Fruit fly (Drosophila melanogaster) whole organism, embryonic: Measurements from ENCODE around the gene UQCR-Q.
A peak's percentile ranks its signal among the peaks of the same experiment; 100 is the strongest.

Experiments
- CG10462 ChIP-seq: fragments of 200-800 bp; sonication (Bioruptor generic); optimal IDR thresholded peaks from 2 replicates; lab custom pipeline; 2016; ENCODE audit warnings: missing biosample characterization, missing genetic modification characterization
- CG11093 ChIP-seq: fragments of 200-800 bp; sonication (Bioruptor generic); IDR thresholded peaks from 3 replicates; pipeline ENCODE4 v1.3.6; 2022; ENCODE audit warnings: missing biosample characterization, missing genetic modification characterization
- CG12071 ChIP-seq: fragments of 200-800 bp; sonication (Bioruptor generic); optimal IDR thresholded peaks from 3 replicates; lab custom pipeline; 2018; ENCODE audit warnings: missing biosample characterization, mild to moderate bottlenecking, missing genetic modification characterization
- CG12104 ChIP-seq: fragments of 200-800 bp; sonication (Bioruptor generic); optimal IDR thresholded peaks from 3 replicates; lab custom pipeline; 2016; ENCODE audit warnings: missing biosample characterization, missing genetic modification characterization
- CG16813 ChIP-seq: fragments of 200-800 bp; sonication (Bioruptor generic); IDR thresholded peaks from 3 replicates; pipeline ENCODE4 v1.3.6; 2022; ENCODE audit warnings: missing biosample characterization, missing genetic modification characterization; ENCODE audit not compliant: partially characterized antibody
- CG18011 ChIP-seq: fragments of 200-800 bp; sonication (Bioruptor generic); optimal IDR thresholded peaks from 2 replicates; lab custom pipeline; 2017; ENCODE audit warnings: missing biosample characterization, missing genetic modification characterization, mild to moderate bottlenecking, moderate library complexity, missing genotype
- CG1832 ChIP-seq: fragments of 200-800 bp; sonication (Bioruptor generic); optimal IDR thresholded peaks from 2 replicates; lab custom pipeline; 2017; ENCODE audit warnings: missing biosample characterization, mild to moderate bottlenecking, missing genetic modification characterization, inconsistent platforms
- CG2889 ChIP-seq: fragments of 200-800 bp; sonication (Bioruptor generic); IDR thresholded peaks from 3 replicates; pipeline ENCODE4 v1.3.6; 2022; ENCODE audit warnings: missing biosample characterization, missing genetic modification characterization
- CG3065 ChIP-seq: fragments of 200-800 bp; sonication (Bioruptor generic); optimal IDR thresholded peaks from 2 replicates; lab custom pipeline; 2016; ENCODE audit warnings: missing biosample characterization, missing genetic modification characterization
- CG4707 ChIP-seq: fragments of 200-800 bp; sonication (Bioruptor generic); optimal IDR thresholded peaks from 2 replicates; lab custom pipeline; 2018; ENCODE audit warnings: missing biosample characterization, mild to moderate bottlenecking, missing genetic modification characterization, moderate library complexity
- CG4820 ChIP-seq: fragments of 200-800 bp; sonication (Bioruptor generic); optimal IDR thresholded peaks from 3 replicates; lab custom pipeline; 2016; ENCODE audit warnings: missing biosample characterization, missing genetic modification characterization
- CG6689 ChIP-seq: fragments of 200-800 bp; sonication (Bioruptor generic); IDR thresholded peaks from 2 replicates; pipeline ENCODE4 v1.3.6; 2022; ENCODE audit warnings: missing biosample characterization, missing genetic modification characterization
- CG9609 ChIP-seq: fragments of 200-800 bp; sonication (Bioruptor generic); optimal IDR thresholded peaks from 3 replicates; lab custom pipeline; 2016; ENCODE audit warnings: missing biosample characterization, missing genetic modification characterization
- Deaf1 ChIP-seq: fragments of 200-800 bp; optimal IDR thresholded peaks from 3 replicates; lab custom pipeline; 2019; ENCODE audit warnings: missing biosample characterization, mild to moderate bottlenecking, missing genetic modification characterization, moderate library complexity
- Dek ChIP-seq: fragments of 200-800 bp; sonication (Bioruptor generic); optimal IDR thresholded peaks from 3 replicates; lab custom pipeline; 2019; ENCODE audit warnings: missing biosample characterization, mild to moderate bottlenecking, missing genetic modification characterization, moderate library complexity
- Dp ChIP-seq: fragments of 200-800 bp; sonication (Bioruptor generic); optimal IDR thresholded peaks from 2 replicates; lab custom pipeline; 2018; ENCODE audit warnings: missing biosample characterization, mild to moderate bottlenecking, missing genetic modification characterization, moderate library complexity
- Eip74EF ChIP-seq, 2 experiments: fragments of 200-800 bp in 1 of 2; fragments of >200 bp in 1 of 2; sonication (Bioruptor generic) in 1 of 2; optimal IDR thresholded peaks; 2 replicates each; lab custom pipeline; 2017 to 2019; ENCODE audit warnings: missing biosample characterization in 2 of 2, missing genetic modification characterization in 2 of 2, mild to moderate bottlenecking in 1 of 2, moderate library complexity in 1 of 2
- Fer1 ChIP-seq: fragments of 200-800 bp; sonication (Bioruptor generic); optimal IDR thresholded peaks from 2 replicates; lab custom pipeline; 2017; ENCODE audit warnings: missing biosample characterization, mild to moderate bottlenecking, missing genetic modification characterization
- Fer2 ChIP-seq: fragments of 200-800 bp; sonication (Bioruptor generic); optimal IDR thresholded peaks from 2 replicates; lab custom pipeline; 2018; ENCODE audit warnings: missing biosample characterization, mild to moderate bottlenecking, missing genetic modification characterization, moderate library complexity
- Neu2 ChIP-seq: fragments of 200-800 bp; sonication (Bioruptor generic); optimal IDR thresholded peaks from 3 replicates; lab custom pipeline; 2016; ENCODE audit warnings: missing biosample characterization, missing genetic modification characterization, borderline replicate concordance
- Optix ChIP-seq: fragments of 200-800 bp; sonication (Bioruptor generic); IDR thresholded peaks from 3 replicates; pipeline ENCODE4 v1.3.6; 2022; ENCODE audit warnings: missing biosample characterization, missing genetic modification characterization
- Pdp1 ChIP-seq, 2 experiments: fragments of 200-800 bp; sonication (Bioruptor generic); optimal IDR thresholded peaks; 3 replicates each; lab custom pipeline; 2016; ENCODE audit warnings: missing biosample characterization in 2 of 2, missing genetic modification characterization in 2 of 2, mild to moderate bottlenecking in 1 of 2, moderate library complexity in 1 of 2
- Poxn ChIP-seq: fragments of 200-800 bp; sonication (Bioruptor generic); IDR thresholded peaks from 2 replicates; pipeline ENCODE4 v1.3.6; 2022; ENCODE audit warnings: missing biosample characterization, missing genetic modification characterization
- Ravus ChIP-seq: fragments of 200-800 bp; sonication (Bioruptor generic); IDR thresholded peaks from 2 replicates; pipeline ENCODE4 v1.3.6; 2022; ENCODE audit warnings: missing biosample characterization, missing genetic modification characterization
- Side ChIP-seq: fragments of 200-800 bp; sonication (Bioruptor generic); optimal IDR thresholded peaks from 2 replicates; lab custom pipeline; 2016; ENCODE audit warnings: missing biosample characterization, missing genetic modification characterization
- Sin3A ChIP-seq: fragments of >200 bp; optimal IDR thresholded peaks from 2 replicates; lab custom pipeline; 2018
- Six4 ChIP-seq: fragments of 200-800 bp; sonication (Bioruptor generic); optimal IDR thresholded peaks from 2 replicates; lab custom pipeline; 2016; ENCODE audit warnings: missing biosample characterization, missing genetic modification characterization
- Sox102F ChIP-seq: fragments of 200-800 bp; sonication (Bioruptor generic); optimal IDR thresholded peaks from 2 replicates; lab custom pipeline; 2018; ENCODE audit warnings: missing biosample characterization, mild to moderate bottlenecking, missing genetic modification characterization, moderate library complexity
- Sry-β ChIP-seq: fragments of 200-800 bp; sonication (Bioruptor generic); optimal IDR thresholded peaks from 2 replicates; lab custom pipeline; 2018; ENCODE audit warnings: missing biosample characterization, mild to moderate bottlenecking, missing genetic modification characterization, moderate library complexity
- TFAM ChIP-seq: fragments of 200-800 bp; sonication (Bioruptor generic); optimal IDR thresholded peaks from 2 replicates; lab custom pipeline; 2017; ENCODE audit warnings: missing biosample characterization, missing genetic modification characterization, inconsistent platforms
- Xbp1 ChIP-seq: fragments of 200-800 bp; sonication (Bioruptor generic); optimal IDR thresholded peaks from 3 replicates; lab custom pipeline; 2016; ENCODE audit warnings: missing biosample characterization, mild to moderate bottlenecking, missing genetic modification characterization
- Xrp1 ChIP-seq: fragments of 200-800 bp; sonication (Bioruptor generic); IDR thresholded peaks from 2 replicates; pipeline ENCODE4 v1.3.6; 2022; ENCODE audit warnings: missing biosample characterization, missing genetic modification characterization
- ap ChIP-seq: fragments of 200-800 bp; sonication (Bioruptor generic); IDR thresholded peaks from 2 replicates; pipeline ENCODE4 v1.3.6; 2022; ENCODE audit warnings: missing biosample characterization, missing genetic modification characterization
- az2 ChIP-seq: fragments of 200-800 bp; sonication (Bioruptor generic); optimal IDR thresholded peaks from 3 replicates; lab custom pipeline; 2016; ENCODE audit warnings: missing biosample characterization, missing genetic modification characterization
- bbx ChIP-seq: fragments of 200-800 bp; sonication (Bioruptor generic); IDR thresholded peaks from 2 replicates; pipeline ENCODE4 v1.3.6; 2022; ENCODE audit warnings: missing biosample characterization, missing genetic modification characterization; ENCODE audit not compliant: partially characterized antibody
- br ChIP-seq: fragments of >200 bp; optimal IDR thresholded peaks from 2 replicates; lab custom pipeline; 2017
- cad ChIP-seq: fragments of >200 bp; optimal IDR thresholded peaks from 2 replicates; lab custom pipeline; 2017; ENCODE audit warnings: missing biosample characterization, missing genetic modification characterization
- chn ChIP-seq: fragments of 200-800 bp; sonication (Bioruptor generic); optimal IDR thresholded peaks from 2 replicates; lab custom pipeline; 2016; ENCODE audit warnings: missing biosample characterization, missing genetic modification characterization
- da ChIP-seq: fragments of 200-800 bp; sonication (Bioruptor generic); optimal IDR thresholded peaks from 2 replicates; lab custom pipeline; 2016; ENCODE audit warnings: missing biosample characterization, missing genetic modification characterization
- dysf ChIP-seq: fragments of 200-800 bp; sonication (Bioruptor generic); IDR thresholded peaks from 3 replicates; pipeline ENCODE4 v1.3.6; 2022; ENCODE audit warnings: missing biosample characterization, missing genetic modification characterization
- fu2 ChIP-seq: fragments of 200-800 bp; sonication (Bioruptor generic); optimal IDR thresholded peaks from 2 replicates; lab custom pipeline; 2016; ENCODE audit warnings: missing biosample characterization, missing genetic modification characterization
- grn ChIP-seq: fragments of 200-800 bp; sonication (Bioruptor generic); optimal IDR thresholded peaks from 3 replicates; lab custom pipeline; 2017; ENCODE audit warnings: missing biosample characterization, missing genetic modification characterization
- gsb-n ChIP-seq: fragments of 200-800 bp; sonication (Bioruptor generic); optimal IDR thresholded peaks from 3 replicates; lab custom pipeline; 2018; ENCODE audit warnings: missing biosample characterization, mild to moderate bottlenecking, missing genetic modification characterization
- ind ChIP-seq: fragments of 200-800 bp; sonication (Bioruptor generic); optimal IDR thresholded peaks from 3 replicates; lab custom pipeline; 2016; ENCODE audit warnings: missing biosample characterization, missing genetic modification characterization
- jigr1 ChIP-seq: fragments of 200-800 bp; sonication (Bioruptor generic); IDR thresholded peaks from 3 replicates; pipeline ENCODE4 v1.3.6; 2022; ENCODE audit warnings: missing biosample characterization, missing genetic modification characterization
- klu ChIP-seq: fragments of 200-800 bp; sonication (Bioruptor generic); IDR thresholded peaks from 2 replicates; pipeline ENCODE4 v1.3.6; 2022; ENCODE audit warnings: missing biosample characterization, missing genetic modification characterization
- mirr ChIP-seq: fragments of 200-800 bp; sonication (Bioruptor generic); optimal IDR thresholded peaks from 3 replicates; lab custom pipeline; 2018; ENCODE audit warnings: missing biosample characterization, mild to moderate bottlenecking, missing genetic modification characterization
- pho ChIP-seq: fragments of 200-800 bp; sonication (Bioruptor generic); optimal IDR thresholded peaks from 2 replicates; lab custom pipeline; 2016; ENCODE audit warnings: missing biosample characterization, missing genetic modification characterization
- phol ChIP-seq: fragments of 200-800 bp; sonication (Bioruptor generic); optimal IDR thresholded peaks from 3 replicates; lab custom pipeline; 2018; ENCODE audit warnings: missing biosample characterization, mild to moderate bottlenecking, missing genetic modification characterization, moderate library complexity
- scrt ChIP-seq: fragments of 200-800 bp; sonication (Bioruptor generic); optimal IDR thresholded peaks from 2 replicates; lab custom pipeline; 2018; ENCODE audit warnings: missing biosample characterization, mild to moderate bottlenecking, missing genetic modification characterization, moderate library complexity
- vfl ChIP-seq: fragments of 200-800 bp; sonication (Bioruptor generic); optimal IDR thresholded peaks from 2 replicates; lab custom pipeline; 2016; ENCODE audit warnings: missing biosample characterization, missing genetic modification characterization

UQCR-Q gene

DNA sequence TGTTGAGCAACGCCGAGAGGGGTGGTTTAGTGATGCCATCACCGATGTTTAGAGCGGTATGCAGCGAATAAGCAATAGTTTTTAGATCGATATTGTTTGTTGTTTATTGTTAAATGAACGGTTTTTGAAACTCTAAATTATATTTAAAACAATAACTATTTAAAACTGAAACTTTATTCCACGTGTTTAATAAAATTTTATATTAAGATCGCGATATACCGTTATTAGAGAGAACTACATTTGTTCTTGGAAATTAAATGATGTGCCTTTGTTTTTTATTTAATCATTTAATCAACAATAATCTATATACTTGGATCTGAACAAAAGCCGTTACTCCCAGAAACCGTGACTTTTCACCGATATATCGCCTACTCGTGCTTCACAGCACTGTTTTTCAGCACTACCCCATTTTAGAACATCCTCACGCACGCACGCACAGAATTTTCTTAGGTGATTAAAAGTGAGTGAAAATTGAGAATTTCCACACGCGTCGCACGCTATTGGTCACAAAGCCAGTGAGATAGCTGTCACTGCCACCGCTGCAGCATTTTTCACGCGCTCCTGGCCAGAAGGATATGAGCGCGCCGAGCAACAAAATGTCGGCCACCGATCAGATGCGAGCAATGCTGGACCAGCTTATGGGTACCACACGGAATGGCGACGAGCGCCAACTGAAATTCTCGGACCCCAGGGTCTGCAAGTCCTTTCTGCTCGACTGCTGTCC is 39.5 kb downstream of the UQCR-Q start, which contains the start of the genes U4-U6-60K and CG7564 (continued):
- TF ChIP-seq TFAM (GFP tag; lab: Kevin White, UChicago), result no peak
- peak; percentile 39 for TF ChIP-seq Six4 (GFP tag; lab: Kevin White, UChicago)
- TF ChIP-seq Xbp1 (GFP tag; lab: Kevin White, UChicago), result peak; percentile 77
- no peak for TF ChIP-seq Dp (GFP tag; lab: Kevin White, UChicago)
- TF ChIP-seq CG12071 (GFP tag; lab: Kevin White, UChicago), result no peak
- TF ChIP-seq Sox102F (GFP tag; lab: Kevin White, UChicago), result peak; percentile 25
- TF ChIP-seq ap (GFP tag; lab: Robert Waterston, UW), result no peak
- TF ChIP-seq phol (tag; lab: Kevin White, UChicago), result peak; percentile 79
- TF ChIP-seq CG1832 (GFP tag; lab: Kevin White, UChicago), result no peak
- TF ChIP-seq dysf (GFP tag; lab: Robert Waterston, UW), result peak; percentile 68; the same call in 1 of the 3 replicates
- peak; percentile 97 for TF ChIP-seq bbx (GFP tag; lab: Robert Waterston, UW)
- no peak for TF ChIP-seq Ravus (GFP tag; lab: Robert Waterston, UW)
- TF ChIP-seq CG10462 (GFP tag; lab: Kevin White, UChicago), result peak; percentile 15
- TF ChIP-seq pho (GFP tag; lab: Kevin White, UChicago), result peak; percentile 60
- no peak for TF ChIP-seq Fer1 (GFP tag; lab: Kevin White, UChicago)
- TF ChIP-seq ind (GFP tag; lab: Kevin White, UChicago), result peak; percentile 67
- TF ChIP-seq CG12104 (GFP tag; lab: Kevin White, UChicago), result peak; percentile 71
- peak; percentile 99 for TF ChIP-seq CG16813 (GFP tag; lab: Robert Waterston, UW)
- peak; percentile 2 for TF ChIP-seq CG18011 (GFP tag; lab: Kevin White, UChicago)
- TF ChIP-seq klu (GFP tag; lab: Robert Waterston, UW), result peak; percentile 48; the same call in 1 of the 2 replicates
- no peak for TF ChIP-seq cad (GFP tag; lab: Kevin White, UChicago)
- peak; percentile 65 for TF ChIP-seq grn (GFP tag; lab: Kevin White, UChicago)
- TF ChIP-seq Neu2, result no peak
- TF ChIP-seq az2 (GFP tag; lab: Kevin White, UChicago), result peak; percentile 43
- TF ChIP-seq fu2 (GFP tag; lab: Kevin White, UChicago), result no peak
- TF ChIP-seq scrt (GFP tag; lab: Kevin White, UChicago), result no peak
- no peak for TF ChIP-seq da (GFP tag; lab: Kevin White, UChicago)
- TF ChIP-seq CG4820 (GFP tag; lab: Kevin White, UChicago), result peak; percentile 51
- TF ChIP-seq Optix (GFP tag; lab: Robert Waterston, UW), result no peak
- TF ChIP-seq Pdp1 (GFP tag; optimal IDR thresholded peaks at IDR 0.05; lab: Kevin White, UChicago), result peak; percentile 28 to 60
- TF ChIP-seq CG6689, result no peak
- TF ChIP-seq mirr (GFP tag; lab: Kevin White, UChicago), result no peak
- TF ChIP-seq CG2889 (GFP tag; lab: Robert Waterston, UW), result no peak
- TF ChIP-seq Fer2 (tag; lab: Kevin White, UChicago), result peak; percentile 43
- TF ChIP-seq Poxn (GFP tag; lab: Robert Waterston, UW), result no peak
- TF ChIP-seq Dek (tag; lab: Kevin White, UChicago), result peak; percentile 58
- peak; percentile 23 for TF ChIP-seq Side (GFP tag; lab: Kevin White, UChicago)
- TF ChIP-seq vfl (GFP tag; lab: Kevin White, UChicago), result peak; percentile 57
- no peak for TF ChIP-seq br (lab: Kevin White, UChicago)
- TF ChIP-seq CG4707, result no peak
- TF ChIP-seq gsb-n (tag; lab: Kevin White, UChicago), result no peak
- TF ChIP-seq CG9609 (GFP tag; lab: Kevin White, UChicago), result peak; percentile 44
- TF ChIP-seq chn (GFP tag; lab: Kevin White, UChicago), result peak; percentile 63
- TF ChIP-seq CG11093 (GFP tag; lab: Robert Waterston, UW), result no peak
- no peak for TF ChIP-seq Eip74EF (GFP tag; optimal IDR thresholded peaks at IDR 0.05; lab: Kevin White, UChicago)
- TF ChIP-seq Xrp1 (GFP tag; lab: Robert Waterston, UW), result peak; percentile 38
- peak; percentile 31 for TF ChIP-seq CG3065 (GFP tag; lab: Kevin White, UChicago)
- TF ChIP-seq Sin3A, result peak; percentile 90
- peak; percentile 24; the same call in 1 of the 3 replicates for TF ChIP-seq jigr1 (GFP tag; lab: Robert Waterston, UW)
- peak; percentile 4 for TF ChIP-seq Deaf1
- peak; percentile 82 for TF ChIP-seq Sry-β (GFP tag; lab: Kevin White, UChicago)
